Fruit fly (Drosophila melanogaster): ENCODE results near the gene CG3402.

Gene CG3402

dm6 chr3L:627819-628601 lies 24.7 kb downstream of the CG3402 start (continued):
- TF ChIP-seq nmo (GFP tag; optimal IDR thresholded peaks at IDR 0.05) (peak; percentile 6), Bdp1 (GFP tag; optimal IDR thresholded peaks at IDR 0.05) (peak; percentile 31), unc-4 (GFP tag; IDR thresholded peaks at IDR 0.05; ENCODE audit: partially characterized antibody) (no peak), CG13123 (GFP tag; optimal IDR thresholded peaks at IDR 0.05) (no peak), CG8388 (GFP tag; optimal IDR thresholded peaks at IDR 0.05) (peak; percentile 7), lbe (GFP tag; optimal IDR thresholded peaks at IDR 0.05) (peak; percentile 5), D (optimal IDR thresholded peaks at IDR 0.05) (no peak), D (GFP tag; optimal IDR thresholded peaks at IDR 0.05) (no peak), Optix (GFP tag; IDR thresholded peaks at IDR 0.05) (peak; percentile 62), stc (GFP tag; IDR thresholded peaks at IDR 0.05) (no peak), al (GFP tag; IDR thresholded peaks at IDR 0.05) (peak; percentile 42; the same call in 1 of the 2 replicates), Gsc (GFP tag; IDR thresholded peaks at IDR 0.05) (no peak), CG1233 (GFP tag; optimal IDR thresholded peaks at IDR 0.05) (peak; percentile 100), ken (GFP tag; IDR thresholded peaks at IDR 0.05) (peak; percentile 40; the same call in 1 of the 3 replicates), CG4424 (GFP tag; optimal IDR thresholded peaks at IDR 0.05) (no peak), CoRest (tag; optimal IDR thresholded peaks at IDR 0.05) (peak; percentile 36), CG13775 (GFP tag; optimal IDR thresholded peaks at IDR 0.05) (peak; percentile 2), Lhr (GFP tag; optimal IDR thresholded peaks at IDR 0.05) (no peak), CG18619 (GFP tag; optimal IDR thresholded peaks at IDR 0.05) (peak; percentile 15), sc (optimal IDR thresholded peaks at IDR 0.05) (no peak), sc (GFP tag; optimal IDR thresholded peaks at IDR 0.05) (no peak), CG12744 (GFP tag; optimal IDR thresholded peaks at IDR 0.05) (no peak), HmgZ (tag; optimal IDR thresholded peaks at IDR 0.05) (peak; percentile 87), sr (GFP tag; IDR thresholded peaks at IDR 0.05) (peak; percentile 6; the same call in 1 of the 3 replicates), pb (GFP tag; optimal IDR thresholded peaks at IDR 0.05) (peak; percentile 38), CG4617 (GFP tag; optimal IDR thresholded peaks at IDR 0.05; ENCODE audit: borderline replicate concordance) (no peak), CG5245 (GFP tag; optimal IDR thresholded peaks at IDR 0.05) (no peak), lmd (GFP tag; IDR thresholded peaks at IDR 0.05) (peak; percentile 70), gem (tag; optimal IDR thresholded peaks at IDR 0.05) (peak; percentile 54), CG12391 (tag; optimal IDR thresholded peaks at IDR 0.05) (peak; percentile 0), sens-2 (GFP tag; IDR thresholded peaks at IDR 0.05) (no peak; the same call in 1 of the 2 replicates), CrebB (tag; optimal IDR thresholded peaks at IDR 0.05) (peak; percentile 70), en (GFP tag; optimal IDR thresholded peaks at IDR 0.05) (no peak), pros (GFP tag; optimal IDR thresholded peaks at IDR 0.05) (peak; percentile 80), sd (tag; optimal IDR thresholded peaks at IDR 0.05) (peak; percentile 100), CG4730 (GFP tag; IDR thresholded peaks at IDR 0.05) (peak; percentile 8; the same call in 1 of the 2 replicates), CG13624 (GFP tag; optimal IDR thresholded peaks at IDR 0.05) (peak; percentile 76), ato (GFP tag; IDR thresholded peaks at IDR 0.05; ENCODE audit: partially characterized antibody) (no peak), schlank (tag; optimal IDR thresholded peaks at IDR 0.05) (no peak), CG3838 (GFP tag; optimal IDR thresholded peaks at IDR 0.05) (peak; percentile 79), ap (GFP tag; IDR thresholded peaks at IDR 0.05) (0 out of 2 replicates have a peak, but pooled peaks have one; percentile 33), bigmax (GFP tag; optimal IDR thresholded peaks at IDR 0.05) (peak; percentile 33), Dip3 (GFP tag; optimal IDR thresholded peaks at IDR 0.05) (peak; percentile 50), Oaz (GFP tag; IDR thresholded peaks at IDR 0.05) (no peak), CG3065 (GFP tag; optimal IDR thresholded peaks at IDR 0.05) (no peak), ATbp (GFP tag; optimal IDR thresholded peaks at IDR 0.05) (no peak), Meics (GFP tag; optimal IDR thresholded peaks at IDR 0.05) (peak; percentile 6), CG7372 (GFP tag; IDR thresholded peaks at IDR 0.05) (0 out of 2 replicates have a peak, but pooled peaks have one; percentile 29), cad (GFP tag; optimal IDR thresholded peaks at IDR 0.05) (no peak), CG7839 (tag; optimal IDR thresholded peaks at IDR 0.05) (peak; percentile 37)

Measured in whole organism, embryonic.